Worm (Caenorhabditis elegans) whole organism, late embryonic: Measurements from ENCODE around the gene srm-3.

Experiments
- ama-1 ChIP-seq: fragments of 150-350 bp; optimal IDR thresholded peaks from 2 replicates; lab custom pipeline; 2014
- ceh-14 ChIP-seq: sonication (generic microtip); optimal IDR thresholded peaks from 2 replicates; lab custom pipeline; 2016; ENCODE audit warnings: missing genotype, missing genetic modification characterization, missing compliant biosample characterization
- ceh-9 ChIP-seq: sonication (generic microtip); optimal IDR thresholded peaks from 2 replicates; lab custom pipeline; 2016; ENCODE audit warnings: mild to moderate bottlenecking, missing genetic modification characterization, inconsistent platforms, missing compliant biosample characterization
- che-1 ChIP-seq: sonication (generic microtip); optimal IDR thresholded peaks from 2 replicates; lab custom pipeline; 2016; ENCODE audit warnings: mild to moderate bottlenecking, missing genetic modification characterization, missing compliant biosample characterization
- pha-4 ChIP-seq: fragments of 150-350 bp; optimal IDR thresholded peaks from 2 replicates; lab custom pipeline; 2018; ENCODE audit warnings: missing biosample characterization, missing genetic modification reagents, missing genetic modification characterization
- unc-55 ChIP-seq: sonication (generic microtip); optimal IDR thresholded peaks from 2 replicates; lab custom pipeline; 2017; ENCODE audit warnings: missing biosample characterization, missing genetic modification reagents, missing genetic modification characterization

- TF ChIP-seq ceh-9 (tag; lab: Kevin White, UChicago) (no peak), pha-4 (no peak), unc-55 (GFP tag; lab: Kevin White, UChicago) (no peak), che-1 (tag; lab: Kevin White, UChicago) (no peak), ceh-14 (tag; lab: Kevin White, UChicago) (no peak), ama-1 (lab: Kevin White, UChicago) (no peak)
Measured at ce11 chrIV:9678007-9678406, 29.2 kb downstream of the srm-3 start.
